Worm (Caenorhabditis elegans) whole organism, mixed stage, embryonic: ENCODE measurements around the gene kynu-1.
A peak's percentile ranks its signal among the peaks of the same experiment; 100 is the strongest.

Experiments used
- M03D4.4 ChIP-seq: sonication (generic microtip); optimal IDR thresholded peaks from 2 replicates; lab custom pipeline; 2017; ENCODE audit warnings: mild to moderate bottlenecking, missing genetic modification characterization, missing compliant biosample characterization
- bed-3 ChIP-seq: fragments of 200-800 bp; sonication (Bioruptor generic); optimal IDR thresholded peaks from 3 replicates; lab custom pipeline; 2018; ENCODE audit warnings: mild to moderate bottlenecking, missing genetic modification characterization, moderate library complexity, missing compliant biosample characterization
- blmp-1 ChIP-seq: fragments of 150-350 bp; optimal IDR thresholded peaks from 2 replicates; lab custom pipeline; 2014; ENCODE audit warnings: missing biosample characterization, missing genetic modification characterization
- ceh-39 ChIP-seq: fragments of 150-350 bp; optimal IDR thresholded peaks from 2 replicates; lab custom pipeline; 2014; ENCODE audit warnings: missing biosample characterization, missing genetic modification characterization
- ceh-43 ChIP-seq: fragments of 200-800 bp; sonication (Bioruptor generic); optimal IDR thresholded peaks from 2 replicates; lab custom pipeline; 2018; ENCODE audit warnings: mild to moderate bottlenecking, missing genetic modification characterization, moderate library complexity, missing compliant biosample characterization
- ceh-83 ChIP-seq: fragments of 200-800 bp; sonication (Bioruptor generic); optimal IDR thresholded peaks from 2 replicates; lab custom pipeline; 2018; ENCODE audit warnings: mild to moderate bottlenecking, missing genetic modification characterization, missing compliant biosample characterization
- ces-1 ChIP-seq: fragments of 150-350 bp; optimal IDR thresholded peaks from 2 replicates; lab custom pipeline; 2014; ENCODE audit warnings: missing biosample characterization, missing genetic modification reagents, missing genetic modification characterization
- cnd-1 ChIP-seq: fragments of 200-800 bp; sonication (Bioruptor generic); optimal IDR thresholded peaks from 2 replicates; lab custom pipeline; 2018; ENCODE audit warnings: mild to moderate bottlenecking, missing genetic modification characterization, missing compliant biosample characterization
- drap-1 ChIP-seq: fragments of 200-800 bp; sonication (Bioruptor generic); optimal IDR thresholded peaks from 3 replicates; lab custom pipeline; 2018; ENCODE audit warnings: mild to moderate bottlenecking, missing genetic modification characterization, missing compliant biosample characterization
- elt-1 ChIP-seq: sonication (generic microtip); optimal IDR thresholded peaks from 2 replicates; lab custom pipeline; 2017; ENCODE audit warnings: missing genetic modification characterization, mild to moderate bottlenecking, missing compliant biosample characterization, antibody characterized with exemption, moderate library complexity, borderline replicate concordance; ENCODE audit not compliant: insufficient read depth
- elt-3 ChIP-seq: fragments of 150-350 bp; optimal IDR thresholded peaks from 2 replicates; lab custom pipeline; 2014; ENCODE audit warnings: missing biosample characterization, missing genetic modification characterization
- flh-1 ChIP-seq: fragments of 200-800 bp; sonication (Bioruptor generic); optimal IDR thresholded peaks from 2 replicates; lab custom pipeline; 2018; ENCODE audit warnings: mild to moderate bottlenecking, missing genetic modification characterization, moderate library complexity, missing compliant biosample characterization
- ham-2 ChIP-seq: fragments of 200-800 bp; sonication (Bioruptor generic); optimal IDR thresholded peaks from 2 replicates; lab custom pipeline; 2018; ENCODE audit warnings: mild to moderate bottlenecking, missing genetic modification characterization, missing compliant biosample characterization
- hlh-1 ChIP-seq: fragments of 150-350 bp; optimal IDR thresholded peaks from 2 replicates; lab custom pipeline; 2014; ENCODE audit warnings: missing biosample characterization, missing genetic modification reagents, missing genetic modification characterization
- lin-13 ChIP-seq: fragments of 150-350 bp; optimal IDR thresholded peaks from 2 replicates; lab custom pipeline; 2014; ENCODE audit warnings: missing biosample characterization, missing genetic modification characterization
- lin-32 ChIP-seq: fragments of 200-800 bp; sonication (Bioruptor generic); optimal IDR thresholded peaks from 2 replicates; lab custom pipeline; 2018; ENCODE audit warnings: mild to moderate bottlenecking, missing genetic modification characterization, missing compliant biosample characterization
- lsy-2 ChIP-seq: fragments of 150-350 bp; optimal IDR thresholded peaks from 2 replicates; lab custom pipeline; 2014; ENCODE audit warnings: missing biosample characterization, missing genetic modification characterization
- mab-5 ChIP-seq: fragments of 150-350 bp; optimal IDR thresholded peaks from 2 replicates; lab custom pipeline; 2014; ENCODE audit warnings: missing biosample characterization, missing genetic modification characterization
- mep-1 ChIP-seq: fragments of 150-350 bp; optimal IDR thresholded peaks from 2 replicates; lab custom pipeline; 2017; ENCODE audit warnings: missing biosample characterization, missing genetic modification reagents, missing genetic modification characterization, inconsistent platforms
- mls-2 ChIP-seq: sonication (generic microtip); optimal IDR thresholded peaks from 2 replicates; lab custom pipeline; 2016; ENCODE audit warnings: mild to moderate bottlenecking, missing genetic modification characterization, moderate library complexity, missing compliant biosample characterization
- nhr-12 ChIP-seq: fragments of 150-350 bp; optimal IDR thresholded peaks from 2 replicates; lab custom pipeline; 2014; ENCODE audit warnings: missing biosample characterization, missing genetic modification characterization
- nhr-2 ChIP-seq: fragments of 150-350 bp; optimal IDR thresholded peaks from 2 replicates; lab custom pipeline; 2014; ENCODE audit warnings: missing biosample characterization, missing genetic modification characterization
- nhr-237 ChIP-seq: fragments of 150-350 bp; optimal IDR thresholded peaks from 2 replicates; lab custom pipeline; 2014; ENCODE audit warnings: missing biosample characterization, missing genetic modification characterization
- nhr-28 ChIP-seq: fragments of 150-350 bp; optimal IDR thresholded peaks from 2 replicates; lab custom pipeline; 2014; ENCODE audit warnings: missing biosample characterization, missing genetic modification characterization
- nhr-76 ChIP-seq: sonication (generic microtip); optimal IDR thresholded peaks from 2 replicates; lab custom pipeline; 2017; ENCODE audit warnings: missing biosample characterization, missing genetic modification characterization
- pha-4 ChIP-seq: fragments of 150-350 bp; optimal IDR thresholded peaks from 2 replicates; lab custom pipeline; 2018; ENCODE audit warnings: missing biosample characterization, missing genetic modification reagents, missing genetic modification characterization
- sem-2 ChIP-seq: fragments of 200-800 bp; sonication (Bioruptor generic); optimal IDR thresholded peaks from 2 replicates; lab custom pipeline; 2018; ENCODE audit warnings: mild to moderate bottlenecking, missing genetic modification characterization, missing compliant biosample characterization
- snpc-4 ChIP-seq: fragments of 150-350 bp; optimal IDR thresholded peaks from 2 replicates; lab custom pipeline; 2014; ENCODE audit warnings: missing biosample characterization, missing genetic modification characterization
- sptf-1 ChIP-seq: sonication (generic microtip); optimal IDR thresholded peaks from 2 replicates; lab custom pipeline; 2017; ENCODE audit warnings: mild to moderate bottlenecking, missing genetic modification characterization, moderate library complexity, missing compliant biosample characterization
- tbx-8 ChIP-seq: fragments of 200-800 bp; sonication (Bioruptor generic); optimal IDR thresholded peaks from 2 replicates; lab custom pipeline; 2018; ENCODE audit warnings: mild to moderate bottlenecking, missing genetic modification characterization, moderate library complexity, missing compliant biosample characterization
- unc-120 ChIP-seq: sonication (generic microtip); optimal IDR thresholded peaks from 2 replicates; lab custom pipeline; 2017; ENCODE audit warnings: missing genetic modification characterization, missing compliant biosample characterization; ENCODE audit not compliant: poor library complexity, severe bottlenecking
- unc-39 ChIP-seq: fragments of 150-350 bp; optimal IDR thresholded peaks from 2 replicates; lab custom pipeline; 2014; ENCODE audit warnings: missing biosample characterization, missing genetic modification characterization
- unc-62 ChIP-seq: fragments of 150-350 bp; optimal IDR thresholded peaks from 2 replicates; lab custom pipeline; 2014; ENCODE audit warnings: missing biosample characterization, missing genetic modification reagents, missing genetic modification characterization
- zip-8 ChIP-seq: fragments of 150-350 bp; optimal IDR thresholded peaks from 2 replicates; lab custom pipeline; 2014; ENCODE audit warnings: missing biosample characterization, missing genetic modification characterization
- ztf-11 ChIP-seq: fragments of 150-350 bp; optimal IDR thresholded peaks from 2 replicates; lab custom pipeline; 2014; ENCODE audit warnings: missing biosample characterization, missing genetic modification characterization

kynu-1 gene

ce11 chrX:6100395-6101099, 8.6 kb downstream of the kynu-1 start:
- TF ChIP-seq nhr-2 (tag; lab: Kevin White, UChicago) (no peak), nhr-237 (no peak), ceh-83 (GFP tag; lab: Kevin White, UChicago) (no peak), blmp-1 (tag; lab: Kevin White, UChicago) (no peak), ceh-39 (tag; lab: Kevin White, UChicago) (no peak), lin-13 (tag; lab: Kevin White, UChicago) (no peak), mep-1 (no peak), ztf-11 (tag; lab: Kevin White, UChicago) (no peak), nhr-76 (tag; lab: Kevin White, UChicago) (no peak), tbx-8 (no peak), bed-3 (GFP tag; lab: Kevin White, UChicago) (no peak), drap-1 (GFP tag; lab: Kevin White, UChicago) (no peak), ces-1 (GFP tag; lab: Kevin White, UChicago) (no peak), cnd-1 (no peak)

DNA sequence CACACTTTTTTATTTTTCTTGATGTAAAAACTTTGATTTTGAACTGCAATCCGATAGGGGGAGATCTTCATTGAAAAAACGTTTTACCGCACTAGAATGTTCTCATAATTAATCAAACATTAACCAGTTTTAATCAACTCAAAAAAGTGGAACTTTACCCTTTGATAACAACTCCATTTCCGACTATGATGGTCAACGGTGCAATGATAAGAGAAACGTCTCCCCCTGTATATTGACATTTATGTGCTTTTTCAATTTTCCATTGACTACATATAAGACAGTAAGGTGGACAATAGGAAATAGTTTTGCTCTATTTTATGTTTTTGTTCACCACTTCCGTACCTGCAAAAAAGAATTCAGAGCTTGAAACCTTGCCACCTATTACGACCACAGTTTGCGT, 10.7 kb downstream of the kynu-1 start:
- TF ChIP-seq nhr-2 (tag; lab: Kevin White, UChicago) (peak; percentile 60), lsy-2 (tag; lab: Kevin White, UChicago) (no peak), nhr-237 (no peak), blmp-1 (tag; lab: Kevin White, UChicago) (no peak), elt-3 (tag; lab: Kevin White, UChicago) (no peak), elt-1 (no peak), nhr-12 (tag; lab: Kevin White, UChicago) (no peak)

- TF ChIP-seq sem-2 (GFP tag; lab: Kevin White, UChicago) (peak; percentile 26), elt-3 (tag; lab: Kevin White, UChicago) (no peak), hlh-1 (tag; lab: Kevin White, UChicago) (peak; percentile 73), ceh-43 (GFP tag; lab: Kevin White, UChicago) (peak; percentile 49), flh-1 (no peak), mls-2 (tag; lab: Kevin White, UChicago) (peak; percentile 70), snpc-4 (tag; lab: Kevin White, UChicago) (no peak), nhr-76 (tag; lab: Kevin White, UChicago) (no peak), pha-4 (peak; percentile 62), lsy-2 (tag; lab: Kevin White, UChicago) (peak; percentile 12), elt-1 (peak; percentile 3), drap-1 (GFP tag; lab: Kevin White, UChicago) (peak; percentile 45), tbx-8 (no peak), cnd-1 (peak; percentile 84), ham-2 (GFP tag; lab: Kevin White, UChicago) (peak; percentile 88), unc-39 (no peak), ceh-83 (GFP tag; lab: Kevin White, UChicago) (peak; percentile 36), mab-5 (tag; lab: Kevin White, UChicago) (no peak), nhr-2 (tag; lab: Kevin White, UChicago) (no peak), nhr-12 (tag; lab: Kevin White, UChicago) (no peak), nhr-28 (tag; lab: Kevin White, UChicago) (no peak), ztf-11 (tag; lab: Kevin White, UChicago) (no peak), ces-1 (GFP tag; lab: Kevin White, UChicago) (peak; percentile 71), lin-13 (tag; lab: Kevin White, UChicago) (peak; percentile 57), nhr-237 (no peak), lin-32 (GFP tag; lab: Kevin White, UChicago) (no peak), zip-8 (tag; lab: Kevin White, UChicago) (no peak), M03D4.4 (tag; lab: Kevin White, UChicago) (peak; percentile 66), sptf-1 (tag; lab: Kevin White, UChicago) (peak; percentile 72), unc-120 (peak; percentile 59), blmp-1 (tag; lab: Kevin White, UChicago) (no peak), bed-3 (GFP tag; lab: Kevin White, UChicago) (no peak), ceh-39 (tag; lab: Kevin White, UChicago) (peak; percentile 2), unc-62 (GFP tag; lab: Kevin White, UChicago) (no peak), mep-1 (peak; percentile 16)
Measured at ce11 chrX:6097551-6097950, 11.6 kb downstream of the kynu-1 start, which contains the start of gene C15H9.4. Gene C15H9.4 (plus strand): TSS chrX:6097643.
